Worm (Caenorhabditis elegans) whole organism, L1 larva: ENCODE measurements around the gene ttr-21.

Experiments used
- C16A3.4 ChIP-seq: fragments of 150-350 bp; optimal IDR thresholded peaks from 2 replicates; lab custom pipeline; 2014; ENCODE audit warnings: missing biosample characterization, missing genetic modification characterization
- isw-1 ChIP-seq: fragments of 200-800 bp; sonication (Bioruptor generic); IDR thresholded peaks from 2 replicates; pipeline ENCODE4 v1.3.6; 2022; ENCODE audit warnings: missing genetic modification characterization, missing compliant biosample characterization
- lin-15B ChIP-seq: fragments of 150-350 bp; sonication (generic microtip); optimal IDR thresholded peaks from 3 replicates; lab custom pipeline; 2014; ENCODE audit warnings: missing biosample characterization, missing genetic modification characterization
- lin-39 ChIP-seq: fragments of 150-350 bp; optimal IDR thresholded peaks from 2 replicates; lab custom pipeline; 2014; ENCODE audit warnings: missing biosample characterization, missing genetic modification reagents, missing genetic modification characterization
- mep-1 ChIP-seq: fragments of 150-350 bp; optimal IDR thresholded peaks from 2 replicates; lab custom pipeline; 2014; ENCODE audit warnings: missing biosample characterization, missing genetic modification characterization
- nhr-12 ChIP-seq: sonication (generic microtip); optimal IDR thresholded peaks from 2 replicates; lab custom pipeline; 2017; ENCODE audit warnings: missing biosample characterization, missing genetic modification characterization
- pqm-1 ChIP-seq: sonication (generic microtip); optimal IDR thresholded peaks from 3 replicates; lab custom pipeline; 2017; ENCODE audit warnings: missing biosample characterization, missing genetic modification characterization
- snpc-4 ChIP-seq: fragments of 150-350 bp; optimal IDR thresholded peaks from 2 replicates; lab custom pipeline; 2014; ENCODE audit warnings: missing biosample characterization, missing genetic modification characterization
- unc-130 ChIP-seq: fragments of 150-350 bp; optimal IDR thresholded peaks from 2 replicates; lab custom pipeline; 2017; ENCODE audit warnings: missing biosample characterization, missing genetic modification characterization, inconsistent platforms
- zag-1 ChIP-seq: fragments of 150-350 bp; optimal IDR thresholded peaks from 2 replicates; lab custom pipeline; 2014; ENCODE audit warnings: missing biosample characterization, missing genetic modification characterization

DNA sequence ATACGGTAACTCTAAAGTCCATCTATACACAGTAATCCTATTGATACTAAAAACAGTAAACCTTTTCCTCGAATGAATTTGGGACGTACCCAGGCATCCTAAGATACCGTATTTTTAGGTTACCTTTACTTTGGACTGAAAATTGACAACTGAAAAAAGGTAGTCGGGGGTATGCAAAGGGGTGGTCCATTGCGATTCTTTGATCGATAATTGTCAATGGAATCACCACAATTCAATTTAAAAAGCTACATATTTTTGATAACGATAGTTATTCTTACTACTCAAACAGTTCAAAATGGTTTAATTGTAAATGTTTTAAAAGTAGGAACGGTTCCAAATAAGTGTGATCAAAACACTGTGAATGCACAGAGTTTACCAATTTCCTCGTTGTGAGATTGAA, 20.3 kb downstream of the ttr-21 start, which contains the start of gene srx-129:
- TF ChIP-seq isw-1 (no peak), C16A3.4 (tag; lab: Kevin White, UChicago) (no peak), lin-39 (tag; lab: Kevin White, UChicago) (no peak), zag-1 (tag; lab: Kevin White, UChicago) (no peak), lin-15B (tag; lab: Kevin White, UChicago) (no peak), unc-130 (tag; lab: Kevin White, UChicago) (no peak), mep-1 (no peak), pqm-1 (no peak), nhr-12 (tag; lab: Kevin White, UChicago) (no peak), snpc-4 (tag; lab: Kevin White, UChicago) (no peak)
